Worm (Caenorhabditis elegans) whole organism, mixed stage, embryonic: ENCODE measurements around the gene alfa-1.

ENCODE experiments used
- M03D4.4 ChIP-seq: sonication (generic microtip); optimal IDR thresholded peaks from 2 replicates; lab custom pipeline; 2017; ENCODE audit warnings: mild to moderate bottlenecking, missing genetic modification characterization, missing compliant biosample characterization
- bed-3 ChIP-seq: fragments of 200-800 bp; sonication (Bioruptor generic); optimal IDR thresholded peaks from 3 replicates; lab custom pipeline; 2018; ENCODE audit warnings: mild to moderate bottlenecking, missing genetic modification characterization, moderate library complexity, missing compliant biosample characterization
- blmp-1 ChIP-seq: fragments of 150-350 bp; optimal IDR thresholded peaks from 2 replicates; lab custom pipeline; 2014; ENCODE audit warnings: missing biosample characterization, missing genetic modification characterization
- ceh-39 ChIP-seq: fragments of 150-350 bp; optimal IDR thresholded peaks from 2 replicates; lab custom pipeline; 2014; ENCODE audit warnings: missing biosample characterization, missing genetic modification characterization
- ceh-43 ChIP-seq: fragments of 200-800 bp; sonication (Bioruptor generic); optimal IDR thresholded peaks from 2 replicates; lab custom pipeline; 2018; ENCODE audit warnings: mild to moderate bottlenecking, missing genetic modification characterization, moderate library complexity, missing compliant biosample characterization
- ceh-83 ChIP-seq: fragments of 200-800 bp; sonication (Bioruptor generic); optimal IDR thresholded peaks from 2 replicates; lab custom pipeline; 2018; ENCODE audit warnings: mild to moderate bottlenecking, missing genetic modification characterization, missing compliant biosample characterization
- cnd-1 ChIP-seq: fragments of 200-800 bp; sonication (Bioruptor generic); optimal IDR thresholded peaks from 2 replicates; lab custom pipeline; 2018; ENCODE audit warnings: mild to moderate bottlenecking, missing genetic modification characterization, missing compliant biosample characterization
- drap-1 ChIP-seq: fragments of 200-800 bp; sonication (Bioruptor generic); optimal IDR thresholded peaks from 3 replicates; lab custom pipeline; 2018; ENCODE audit warnings: mild to moderate bottlenecking, missing genetic modification characterization, missing compliant biosample characterization
- elt-1 ChIP-seq: sonication (generic microtip); optimal IDR thresholded peaks from 2 replicates; lab custom pipeline; 2017; ENCODE audit warnings: missing genetic modification characterization, mild to moderate bottlenecking, missing compliant biosample characterization, antibody characterized with exemption, moderate library complexity, borderline replicate concordance; ENCODE audit not compliant: insufficient read depth
- ham-2 ChIP-seq: fragments of 200-800 bp; sonication (Bioruptor generic); optimal IDR thresholded peaks from 2 replicates; lab custom pipeline; 2018; ENCODE audit warnings: mild to moderate bottlenecking, missing genetic modification characterization, missing compliant biosample characterization
- hlh-1 ChIP-seq: fragments of 150-350 bp; optimal IDR thresholded peaks from 2 replicates; lab custom pipeline; 2014; ENCODE audit warnings: missing biosample characterization, missing genetic modification reagents, missing genetic modification characterization
- lin-13 ChIP-seq: fragments of 150-350 bp; optimal IDR thresholded peaks from 2 replicates; lab custom pipeline; 2014; ENCODE audit warnings: missing biosample characterization, missing genetic modification characterization
- lin-32 ChIP-seq: fragments of 200-800 bp; sonication (Bioruptor generic); optimal IDR thresholded peaks from 2 replicates; lab custom pipeline; 2018; ENCODE audit warnings: mild to moderate bottlenecking, missing genetic modification characterization, missing compliant biosample characterization
- mab-5 ChIP-seq: fragments of 150-350 bp; optimal IDR thresholded peaks from 2 replicates; lab custom pipeline; 2014; ENCODE audit warnings: missing biosample characterization, missing genetic modification characterization
- mep-1 ChIP-seq: fragments of 150-350 bp; optimal IDR thresholded peaks from 2 replicates; lab custom pipeline; 2017; ENCODE audit warnings: missing biosample characterization, missing genetic modification reagents, missing genetic modification characterization, inconsistent platforms
- mls-2 ChIP-seq: sonication (generic microtip); optimal IDR thresholded peaks from 2 replicates; lab custom pipeline; 2016; ENCODE audit warnings: mild to moderate bottlenecking, missing genetic modification characterization, moderate library complexity, missing compliant biosample characterization
- nhr-12 ChIP-seq: fragments of 150-350 bp; optimal IDR thresholded peaks from 2 replicates; lab custom pipeline; 2014; ENCODE audit warnings: missing biosample characterization, missing genetic modification characterization
- nhr-2 ChIP-seq: fragments of 150-350 bp; optimal IDR thresholded peaks from 2 replicates; lab custom pipeline; 2014; ENCODE audit warnings: missing biosample characterization, missing genetic modification characterization
- nhr-237 ChIP-seq: fragments of 150-350 bp; optimal IDR thresholded peaks from 2 replicates; lab custom pipeline; 2014; ENCODE audit warnings: missing biosample characterization, missing genetic modification characterization
- nhr-28 ChIP-seq: fragments of 150-350 bp; optimal IDR thresholded peaks from 2 replicates; lab custom pipeline; 2014; ENCODE audit warnings: missing biosample characterization, missing genetic modification characterization
- nhr-76 ChIP-seq: sonication (generic microtip); optimal IDR thresholded peaks from 2 replicates; lab custom pipeline; 2017; ENCODE audit warnings: missing biosample characterization, missing genetic modification characterization
- sem-2 ChIP-seq: fragments of 200-800 bp; sonication (Bioruptor generic); optimal IDR thresholded peaks from 2 replicates; lab custom pipeline; 2018; ENCODE audit warnings: mild to moderate bottlenecking, missing genetic modification characterization, missing compliant biosample characterization
- sptf-1 ChIP-seq: sonication (generic microtip); optimal IDR thresholded peaks from 2 replicates; lab custom pipeline; 2017; ENCODE audit warnings: mild to moderate bottlenecking, missing genetic modification characterization, moderate library complexity, missing compliant biosample characterization
- unc-120 ChIP-seq: sonication (generic microtip); optimal IDR thresholded peaks from 2 replicates; lab custom pipeline; 2017; ENCODE audit warnings: missing genetic modification characterization, missing compliant biosample characterization; ENCODE audit not compliant: poor library complexity, severe bottlenecking
- unc-39 ChIP-seq: fragments of 150-350 bp; optimal IDR thresholded peaks from 2 replicates; lab custom pipeline; 2014; ENCODE audit warnings: missing biosample characterization, missing genetic modification characterization
- unc-62 ChIP-seq: fragments of 150-350 bp; optimal IDR thresholded peaks from 2 replicates; lab custom pipeline; 2014; ENCODE audit warnings: missing biosample characterization, missing genetic modification reagents, missing genetic modification characterization
- zip-8 ChIP-seq: fragments of 150-350 bp; optimal IDR thresholded peaks from 2 replicates; lab custom pipeline; 2014; ENCODE audit warnings: missing biosample characterization, missing genetic modification characterization
- ztf-11 ChIP-seq: fragments of 150-350 bp; optimal IDR thresholded peaks from 2 replicates; lab custom pipeline; 2014; ENCODE audit warnings: missing biosample characterization, missing genetic modification characterization

Gene alfa-1

DNA sequence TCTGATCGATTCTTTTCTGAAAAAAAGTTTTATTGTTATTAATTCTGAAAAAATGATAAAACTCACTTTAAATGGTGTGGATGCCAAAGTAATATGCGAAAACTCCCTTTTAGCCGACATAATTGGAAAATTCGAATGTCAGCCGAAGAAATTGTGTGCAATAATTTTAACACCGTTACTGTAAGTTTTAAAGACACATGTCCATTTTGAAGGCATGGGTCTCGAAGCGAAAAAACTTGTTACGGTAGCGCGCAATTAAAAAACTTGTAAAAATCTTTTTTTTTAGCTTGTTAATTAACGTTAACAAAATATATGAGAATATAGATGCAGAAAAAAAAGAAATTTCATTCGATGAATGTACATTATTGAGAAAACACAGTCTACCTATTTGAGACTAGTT is 28.1 kb upstream of the alfa-1 start, which contains the start of gene pid-1:
Gene pid-1 (minus strand): TSS at position 173 of the 400 bp plus-strand sequence.
- TF ChIP-seq nhr-12 (no peak), nhr-2 (tag; lab: Kevin White, UChicago) (no peak), lin-32 (GFP tag; lab: Kevin White, UChicago) (no peak), mep-1 (tag; lab: Kevin White, UChicago) (no peak), hlh-1 (no peak), blmp-1 (tag; lab: Kevin White, UChicago) (no peak), nhr-237 (tag; lab: Kevin White, UChicago) (no peak), nhr-76 (tag; lab: Kevin White, UChicago) (no peak), lin-13 (no peak), drap-1 (GFP tag; lab: Kevin White, UChicago) (no peak), mls-2 (no peak), sptf-1 (no peak), ztf-11 (tag; lab: Kevin White, UChicago) (no peak), ceh-39 (no peak), ham-2 (GFP tag; lab: Kevin White, UChicago) (no peak)

- TF ChIP-seq bed-3 (GFP tag; lab: Kevin White, UChicago): no peak
- TF ChIP-seq lin-13: no peak
- no peak for TF ChIP-seq cnd-1
- TF ChIP-seq nhr-28 (tag; lab: Kevin White, UChicago): no peak
- TF ChIP-seq sem-2: no peak
- TF ChIP-seq mab-5 (tag; lab: Kevin White, UChicago): no peak
- TF ChIP-seq elt-1 (tag; lab: Kevin White, UChicago): no peak
- TF ChIP-seq mep-1 (tag; lab: Kevin White, UChicago): no peak
- TF ChIP-seq unc-120 (tag; lab: Kevin White, UChicago): no peak
- no peak for TF ChIP-seq unc-62 (GFP tag; lab: Kevin White, UChicago)
- no peak for TF ChIP-seq mls-2
- TF ChIP-seq ceh-39: no peak
- no peak for TF ChIP-seq ham-2 (GFP tag; lab: Kevin White, UChicago)
- no peak for TF ChIP-seq ceh-43 (GFP tag; lab: Kevin White, UChicago)
- no peak for TF ChIP-seq nhr-76 (tag; lab: Kevin White, UChicago)
Observed at ce11 chrII:7684589-7684988, 22.3 kb upstream of the alfa-1 start, which contains the start of gene F18A1.1. Gene F18A1.1 (plus strand): TSS chrII:7684889.

DNA sequence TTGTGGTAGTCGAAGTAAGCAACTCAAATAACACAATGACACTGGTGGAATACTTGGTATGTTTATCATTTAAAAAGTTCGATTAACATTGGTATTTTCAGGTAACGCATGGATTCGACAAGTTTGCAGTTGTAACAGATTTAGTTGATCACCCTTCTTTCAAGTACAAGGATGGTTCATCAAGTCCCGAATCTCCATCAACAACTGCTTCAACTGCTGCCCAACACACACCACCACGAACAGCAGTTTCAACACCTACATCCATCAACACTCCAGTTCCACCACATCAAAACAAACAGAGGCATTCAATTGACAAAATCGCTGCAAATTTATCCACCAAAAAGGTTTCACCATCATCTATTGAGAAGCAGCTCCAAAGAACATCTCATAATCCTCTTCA is 20.2 kb upstream of the alfa-1 start:
- no peak for TF ChIP-seq elt-1 (tag; lab: Kevin White, UChicago)
- TF ChIP-seq unc-39: no peak
- no peak for TF ChIP-seq sptf-1
- TF ChIP-seq zip-8: no peak
- no peak for TF ChIP-seq ceh-83 (GFP tag; lab: Kevin White, UChicago)

DNA sequence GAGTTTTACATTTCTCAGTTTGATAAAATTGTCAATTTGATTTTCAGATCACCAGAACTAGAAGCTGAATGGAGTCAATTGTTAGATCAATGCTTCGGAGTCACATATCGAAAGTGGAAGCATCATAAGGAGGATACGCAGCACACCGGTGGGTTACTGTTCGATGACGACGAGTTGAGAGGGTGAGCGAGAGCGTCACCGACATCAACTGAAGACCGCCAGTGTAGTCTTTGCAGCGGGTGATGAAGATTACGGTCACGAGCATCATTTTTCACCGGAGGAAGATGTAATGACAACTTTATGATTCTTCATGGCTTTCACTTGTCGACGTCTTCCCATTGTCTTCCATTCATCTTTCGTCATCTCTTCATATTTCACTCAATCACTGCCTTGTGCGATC is 19.6 kb upstream of the alfa-1 start, which contains the start of gene lin-26:
Gene lin-26 (plus strand): TSS at position 301 of the 400 bp plus-strand sequence.
- no peak for TF ChIP-seq nhr-237 (tag; lab: Kevin White, UChicago)
- no peak for TF ChIP-seq M03D4.4 (tag; lab: Kevin White, UChicago)
- no peak for TF ChIP-seq mep-1 (tag; lab: Kevin White, UChicago)
- no peak for TF ChIP-seq mls-2

ce11 chrII:7679499-7680012 is 17.2 kb upstream of the alfa-1 start:
- TF ChIP-seq drap-1 (GFP tag; lab: Kevin White, UChicago) (no peak), bed-3 (GFP tag; lab: Kevin White, UChicago) (peak; percentile 1)

ce11 chrII:7678512-7678911 is 16.2 kb upstream of the alfa-1 start:
- peak; percentile 69 for TF ChIP-seq ham-2 (GFP tag; lab: Kevin White, UChicago)
- no peak for TF ChIP-seq lin-13
